Fruit fly (Drosophila melanogaster) whole organism, embryonic: ENCODE data around the gene Dus3.

Experiments
- CG10959 ChIP-seq: fragments of 200-800 bp; sonication (Bioruptor generic); IDR thresholded peaks from 2 replicates; pipeline ENCODE4 v1.3.6; 2022; ENCODE audit warnings: missing biosample characterization, missing genetic modification characterization
- CG12071 ChIP-seq: fragments of 200-800 bp; sonication (Bioruptor generic); optimal IDR thresholded peaks from 3 replicates; lab custom pipeline; 2018; ENCODE audit warnings: missing biosample characterization, mild to moderate bottlenecking, missing genetic modification characterization
- CG12744 ChIP-seq: fragments of 200-800 bp; sonication (Bioruptor generic); optimal IDR thresholded peaks from 2 replicates; lab custom pipeline; 2016; ENCODE audit warnings: missing biosample characterization, missing genetic modification characterization
- CG15073 ChIP-seq: fragments of 200-800 bp; sonication (Bioruptor generic); optimal IDR thresholded peaks from 2 replicates; lab custom pipeline; 2016; ENCODE audit warnings: missing biosample characterization, missing genetic modification characterization
- CG15269 ChIP-seq: fragments of 200-800 bp; sonication (Bioruptor generic); optimal IDR thresholded peaks from 2 replicates; lab custom pipeline; 2018; ENCODE audit warnings: missing biosample characterization, mild to moderate bottlenecking, missing genetic modification characterization, moderate library complexity
- CG18764 ChIP-seq: fragments of 200-800 bp; sonication (Bioruptor generic); optimal IDR thresholded peaks from 3 replicates; lab custom pipeline; 2016; ENCODE audit warnings: missing biosample characterization, missing genetic modification characterization
- CG2129 ChIP-seq: fragments of 200-800 bp; sonication (Bioruptor generic); IDR thresholded peaks from 2 replicates; pipeline ENCODE4 v1.3.6; 2022; ENCODE audit warnings: missing biosample characterization, missing genetic modification characterization; ENCODE audit not compliant: partially characterized antibody
- CG2202 ChIP-seq: fragments of 200-800 bp; sonication (Bioruptor generic); optimal IDR thresholded peaks from 2 replicates; lab custom pipeline; 2018; ENCODE audit warnings: missing biosample characterization, mild to moderate bottlenecking, missing genetic modification characterization
- CG2712 ChIP-seq: fragments of 200-800 bp; optimal IDR thresholded peaks from 3 replicates; lab custom pipeline; 2019; ENCODE audit warnings: missing biosample characterization, mild to moderate bottlenecking, missing genetic modification characterization, moderate library complexity
- CG31441 ChIP-seq: fragments of 200-800 bp; sonication (Bioruptor generic); IDR thresholded peaks from 2 replicates; pipeline ENCODE4 v1.3.6; 2022; ENCODE audit warnings: missing biosample characterization, missing genetic modification characterization
- CG33213 ChIP-seq: fragments of 200-800 bp; sonication (Bioruptor generic); optimal IDR thresholded peaks from 3 replicates; lab custom pipeline; 2016; ENCODE audit warnings: missing biosample characterization, missing genetic modification characterization
- CG4424 ChIP-seq: fragments of 200-800 bp; sonication (Bioruptor generic); optimal IDR thresholded peaks from 3 replicates; lab custom pipeline; 2016; ENCODE audit warnings: missing biosample characterization, missing genetic modification characterization
- CG4730 ChIP-seq: fragments of 200-800 bp; sonication (Bioruptor generic); IDR thresholded peaks from 2 replicates; pipeline ENCODE4 v1.3.6; 2022; ENCODE audit warnings: missing biosample characterization, missing genetic modification characterization
- CG6689 ChIP-seq: fragments of 200-800 bp; sonication (Bioruptor generic); IDR thresholded peaks from 2 replicates; pipeline ENCODE4 v1.3.6; 2022; ENCODE audit warnings: missing biosample characterization, missing genetic modification characterization
- CG7839 ChIP-seq: fragments of 200-800 bp; sonication (Bioruptor generic); optimal IDR thresholded peaks from 3 replicates; lab custom pipeline; 2018; ENCODE audit warnings: missing biosample characterization, mild to moderate bottlenecking, missing genetic modification characterization, moderate library complexity
- CG8359 ChIP-seq: fragments of 200-800 bp; sonication (Bioruptor generic); optimal IDR thresholded peaks from 2 replicates; lab custom pipeline; 2017; ENCODE audit warnings: missing biosample characterization, mild to moderate bottlenecking, missing genetic modification characterization, borderline replicate concordance
- CG8388 ChIP-seq: fragments of 200-800 bp; sonication (Bioruptor generic); optimal IDR thresholded peaks from 2 replicates; lab custom pipeline; 2019; ENCODE audit warnings: missing biosample characterization, mild to moderate bottlenecking, missing genetic modification characterization, moderate library complexity
- CG9817 ChIP-seq: fragments of 200-800 bp; sonication (Bioruptor generic); optimal IDR thresholded peaks from 2 replicates; lab custom pipeline; 2018; ENCODE audit warnings: missing biosample characterization, mild to moderate bottlenecking, missing genetic modification characterization, moderate library complexity
- Camta ChIP-seq: fragments of 200-800 bp; sonication (Bioruptor generic); optimal IDR thresholded peaks from 2 replicates; lab custom pipeline; 2016; ENCODE audit warnings: missing biosample characterization, missing genetic modification characterization
- CkIIα-i1 ChIP-seq: fragments of 200-800 bp; sonication (Bioruptor generic); IDR thresholded peaks from 2 replicates; pipeline ENCODE4 v1.3.6; 2022; ENCODE audit warnings: missing biosample characterization, missing genetic modification characterization
- CrebB ChIP-seq: fragments of 200-800 bp; sonication (Bioruptor generic); optimal IDR thresholded peaks from 3 replicates; lab custom pipeline; 2018; ENCODE audit warnings: missing biosample characterization, mild to moderate bottlenecking, missing genetic modification characterization
- Dip3 ChIP-seq: fragments of 200-800 bp; sonication (Bioruptor generic); optimal IDR thresholded peaks from 3 replicates; lab custom pipeline; 2016; ENCODE audit warnings: missing biosample characterization, missing genetic modification characterization
- Dll ChIP-seq: fragments of 200-800 bp; sonication (Bioruptor generic); IDR thresholded peaks from 4 replicates; pipeline ENCODE4 v1.3.6; 2022; ENCODE audit warnings: missing biosample characterization, missing genetic modification characterization; ENCODE audit not compliant: partially characterized antibody
- HLH4C ChIP-seq: fragments of 200-800 bp; sonication (Bioruptor generic); IDR thresholded peaks from 3 replicates; pipeline ENCODE4 v1.3.6; 2022; ENCODE audit warnings: missing biosample characterization, missing genetic modification characterization; ENCODE audit not compliant: partially characterized antibody
- Kr ChIP-seq: fragments of 200-800 bp; sonication (Bioruptor generic); optimal IDR thresholded peaks from 2 replicates; lab custom pipeline; 2017; ENCODE audit warnings: missing biosample characterization, mild to moderate bottlenecking, missing genetic modification characterization
- Lpt ChIP-seq: fragments of >200 bp; optimal IDR thresholded peaks from 2 replicates; lab custom pipeline; 2018; ENCODE audit warnings: missing biosample characterization, missing genetic modification characterization
- NFAT ChIP-seq: fragments of 200-800 bp; sonication (Bioruptor generic); IDR thresholded peaks from 2 replicates; pipeline ENCODE4 v1.3.6; 2022; ENCODE audit warnings: missing biosample characterization, missing genetic modification characterization
- Rx ChIP-seq: fragments of 200-800 bp; sonication (Bioruptor generic); IDR thresholded peaks from 2 replicates; pipeline ENCODE4 v1.3.6; 2022; ENCODE audit warnings: missing biosample characterization, missing genetic modification characterization
- Sin3A ChIP-seq: fragments of >200 bp; optimal IDR thresholded peaks from 2 replicates; lab custom pipeline; 2018
- Sry-β ChIP-seq: fragments of 200-800 bp; sonication (Bioruptor generic); optimal IDR thresholded peaks from 2 replicates; lab custom pipeline; 2018; ENCODE audit warnings: missing biosample characterization, mild to moderate bottlenecking, missing genetic modification characterization, moderate library complexity
- Trl ChIP-seq, 3 experiments: fragments of >200 bp in 2 of 3; fragments of 200-800 bp in 1 of 3; sonication (Bioruptor generic) in 1 of 3; optimal IDR thresholded peaks; 2 replicates in 1 of 3; 3 replicates in 2 of 3; lab custom pipeline; 2016 to 2017; ENCODE audit warnings: missing biosample characterization in 1 of 3, missing genetic modification characterization in 1 of 3
- Vsx1 ChIP-seq: fragments of 200-800 bp; sonication (Bioruptor generic); optimal IDR thresholded peaks from 2 replicates; lab custom pipeline; 2017; ENCODE audit warnings: missing biosample characterization, mild to moderate bottlenecking, missing genetic modification characterization, missing genetic modification reagents
- ab ChIP-seq: fragments of 200-800 bp; sonication (Bioruptor generic); optimal IDR thresholded peaks from 2 replicates; lab custom pipeline; 2016; ENCODE audit warnings: missing biosample characterization, missing genetic modification characterization
- az2 ChIP-seq: fragments of 200-800 bp; sonication (Bioruptor generic); optimal IDR thresholded peaks from 3 replicates; lab custom pipeline; 2016; ENCODE audit warnings: missing biosample characterization, missing genetic modification characterization
- bbx ChIP-seq: fragments of 200-800 bp; sonication (Bioruptor generic); IDR thresholded peaks from 2 replicates; pipeline ENCODE4 v1.3.6; 2022; ENCODE audit warnings: missing biosample characterization, missing genetic modification characterization; ENCODE audit not compliant: partially characterized antibody
- bsh ChIP-seq, 2 experiments: fragments of 200-800 bp; sonication (Bioruptor generic); optimal IDR thresholded peaks; 2 replicates each; lab custom pipeline; 2017 to 2018; ENCODE audit warnings: mild to moderate bottlenecking in 2 of 2, missing biosample characterization in 2 of 2, missing genetic modification characterization in 2 of 2, moderate library complexity in 1 of 2
- cas ChIP-seq: fragments of 200-800 bp; sonication (Bioruptor generic); IDR thresholded peaks from 2 replicates; pipeline ENCODE4 v1.3.6; 2022; ENCODE audit warnings: missing biosample characterization, missing genetic modification characterization
- cato ChIP-seq: fragments of 200-800 bp; sonication (Bioruptor generic); optimal IDR thresholded peaks from 2 replicates; lab custom pipeline; 2016; ENCODE audit warnings: missing biosample characterization, missing genetic modification characterization, borderline replicate concordance
- ci ChIP-seq: fragments of 200-800 bp; sonication (Bioruptor generic); IDR thresholded peaks from 3 replicates; pipeline ENCODE4 v1.3.6; 2022; ENCODE audit warnings: missing biosample characterization, missing genetic modification characterization
- corto ChIP-seq: fragments of 200-800 bp; sonication (Bioruptor generic); optimal IDR thresholded peaks from 2 replicates; lab custom pipeline; 2016; ENCODE audit warnings: missing biosample characterization, mild to moderate bottlenecking, missing genetic modification characterization, moderate library complexity
- dysf ChIP-seq: fragments of 200-800 bp; sonication (Bioruptor generic); IDR thresholded peaks from 3 replicates; pipeline ENCODE4 v1.3.6; 2022; ENCODE audit warnings: missing biosample characterization, missing genetic modification characterization
- ham ChIP-seq: fragments of 200-800 bp; sonication (Bioruptor generic); IDR thresholded peaks from 2 replicates; pipeline ENCODE4 v1.3.6; 2022; ENCODE audit warnings: missing biosample characterization, missing genetic modification characterization
- hth ChIP-seq: fragments of >200 bp; optimal IDR thresholded peaks from 2 replicates; lab custom pipeline; 2017; ENCODE audit warnings: inconsistent platforms
- kah ChIP-seq: fragments of 200-800 bp; sonication (Bioruptor generic); optimal IDR thresholded peaks from 2 replicates; lab custom pipeline; 2018; ENCODE audit warnings: missing biosample characterization, mild to moderate bottlenecking, missing genetic modification characterization
- lola ChIP-seq, 3 experiments: fragments of >200 bp in 2 of 3; fragments of 200-800 bp in 1 of 3; sonication (Bioruptor generic) in 1 of 3; optimal IDR thresholded peaks; 2 replicates each; lab custom pipeline; 2017 to 2019; ENCODE audit warnings: missing biosample characterization in 3 of 3, missing genetic modification characterization in 3 of 3, mild to moderate bottlenecking in 1 of 3, moderate library complexity in 1 of 3
- nom ChIP-seq: fragments of 200-800 bp; sonication (Bioruptor generic); optimal IDR thresholded peaks from 2 replicates; lab custom pipeline; 2017; ENCODE audit warnings: missing biosample characterization, missing genetic modification characterization, mild to moderate bottlenecking, moderate library complexity, missing genetic modification reagents
- pnt ChIP-seq: fragments of 200-800 bp; sonication (Bioruptor generic); optimal IDR thresholded peaks from 3 replicates; lab custom pipeline; 2016; ENCODE audit warnings: missing biosample characterization, missing genetic modification characterization
- ro ChIP-seq: fragments of 200-800 bp; sonication (Bioruptor generic); IDR thresholded peaks from 2 replicates; pipeline ENCODE4 v1.3.6; 2022; ENCODE audit warnings: missing biosample characterization, missing genetic modification characterization
- slou ChIP-seq: fragments of 200-800 bp; sonication (Bioruptor generic); optimal IDR thresholded peaks from 3 replicates; lab custom pipeline; 2016; ENCODE audit warnings: missing biosample characterization, missing genetic modification characterization
- tgo ChIP-seq: fragments of 200-800 bp; sonication (Bioruptor generic); IDR thresholded peaks from 3 replicates; pipeline ENCODE4 v1.3.6; 2022; ENCODE audit warnings: missing biosample characterization, missing genetic modification characterization
- zf30C ChIP-seq: fragments of 200-800 bp; sonication (Bioruptor generic); optimal IDR thresholded peaks from 3 replicates; lab custom pipeline; 2018; ENCODE audit warnings: missing biosample characterization, mild to moderate bottlenecking, missing genetic modification characterization

Dus3 gene

DNA sequence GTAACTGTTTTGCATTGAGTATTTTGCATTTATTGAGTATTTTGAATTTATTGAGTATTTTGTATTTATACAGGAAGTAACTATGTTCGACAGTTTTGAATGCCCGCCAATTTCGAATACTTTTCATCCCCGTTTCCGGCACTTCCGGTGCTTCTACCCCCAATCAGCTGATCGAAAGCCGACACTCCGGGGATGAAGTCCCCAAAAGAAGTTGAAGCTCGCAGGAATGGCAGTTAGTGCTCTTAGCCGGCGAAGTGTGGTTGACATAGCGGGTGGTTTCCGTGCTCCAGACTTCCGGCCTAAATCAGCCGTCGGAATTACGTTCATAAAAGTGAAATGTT lies 37.4 kb downstream of the Dus3 start, which contains the start of gene sick (continued):
- TF ChIP-seq CG7839 (tag; lab: Kevin White, UChicago), result peak; percentile 35
- TF ChIP-seq Sry-β, result no peak
- peak; percentile 14 for TF ChIP-seq CG8388 (GFP tag; lab: Kevin White, UChicago)
- peak; percentile 34 for TF ChIP-seq CrebB (tag; lab: Kevin White, UChicago)
- no peak for TF ChIP-seq slou (GFP tag; lab: Kevin White, UChicago)
- TF ChIP-seq CkIIα-i1 (GFP tag; lab: Robert Waterston, UW), result no peak
- no peak for TF ChIP-seq CG18764 (GFP tag; lab: Kevin White, UChicago)
- TF ChIP-seq CG2712 (tag; lab: Kevin White, UChicago), result no peak
- TF ChIP-seq CG4730 (GFP tag; lab: Robert Waterston, UW), result no peak
- TF ChIP-seq ro, result no peak
- no peak for TF ChIP-seq az2 (GFP tag; lab: Kevin White, UChicago)
- TF ChIP-seq tgo (GFP tag; lab: Robert Waterston, UW), result no peak
- no peak for TF ChIP-seq ab (GFP tag; lab: Kevin White, UChicago)
- no peak for TF ChIP-seq Rx
- TF ChIP-seq CG8359 (GFP tag; lab: Kevin White, UChicago), result peak; percentile 28
- TF ChIP-seq bsh (GFP tag; optimal IDR thresholded peaks at IDR 0.05; lab: Kevin White, UChicago), result no peak
- TF ChIP-seq NFAT (GFP tag; lab: Robert Waterston, UW), result no peak
- no peak for TF ChIP-seq HLH4C (GFP tag; lab: Robert Waterston, UW)
- no peak for TF ChIP-seq ham (GFP tag; lab: Robert Waterston, UW)
- no peak for TF ChIP-seq CG4424
- TF ChIP-seq CG31441, result 0 out of 2 replicates have a peak, but pooled peaks have one; percentile 39
- TF ChIP-seq Kr, result no peak
- TF ChIP-seq CG6689, result no peak
- TF ChIP-seq hth (lab: Kevin White, UChicago), result no peak
- TF ChIP-seq CG12744 (GFP tag; lab: Kevin White, UChicago), result no peak
- no peak for TF ChIP-seq corto
- TF ChIP-seq CG2202, result no peak
- TF ChIP-seq CG15269 (tag; lab: Kevin White, UChicago), result no peak
- no peak for TF ChIP-seq pnt (GFP tag; lab: Kevin White, UChicago)
- peak in 1 of 3 experiments; percentile 28 for TF ChIP-seq lola (GFP tag; optimal IDR thresholded peaks at IDR 0.05; lab: Kevin White, UChicago)
- no peak for TF ChIP-seq Lpt (GFP tag; lab: Kevin White, UChicago)
- TF ChIP-seq ci, result peak; percentile 48; the same call in 2 of the 3 replicates
- TF ChIP-seq CG2129 (GFP tag; lab: Robert Waterston, UW), result no peak
- no peak for TF ChIP-seq dysf (GFP tag; lab: Robert Waterston, UW)
- TF ChIP-seq Camta (GFP tag; lab: Kevin White, UChicago), result no peak
- TF ChIP-seq kah, result no peak
- TF ChIP-seq CG15073 (GFP tag; lab: Kevin White, UChicago), result no peak
- TF ChIP-seq CG33213 (GFP tag; lab: Kevin White, UChicago), result no peak
- no peak for TF ChIP-seq Sin3A (lab: Kevin White, UChicago)
- 0 out of 4 replicates have a peak, but pooled peaks have one; percentile 8 for TF ChIP-seq Dll (GFP tag; lab: Robert Waterston, UW)
- TF ChIP-seq CG10959 (GFP tag; lab: Robert Waterston, UW), result no peak
- TF ChIP-seq CG9817 (tag; lab: Kevin White, UChicago), result no peak
- TF ChIP-seq Vsx1 (GFP tag; lab: Kevin White, UChicago), result no peak
- TF ChIP-seq cas, result no peak
- TF ChIP-seq Trl (optimal IDR thresholded peaks at IDR 0.05; lab: Kevin White, UChicago), result no peak
- TF ChIP-seq Trl (GFP tag; optimal IDR thresholded peaks at IDR 0.05; lab: Kevin White, UChicago), result no peak
- TF ChIP-seq Dip3 (GFP tag; lab: Kevin White, UChicago), result no peak
- TF ChIP-seq CG12071 (GFP tag; lab: Kevin White, UChicago), result peak; percentile 63
- no peak for TF ChIP-seq cato
- TF ChIP-seq zf30C (GFP tag; lab: Kevin White, UChicago), result no peak
- TF ChIP-seq nom, result no peak
- no peak for TF ChIP-seq bbx (GFP tag; lab: Robert Waterston, UW)
